Worm (Caenorhabditis elegans) whole organism, L4 larva: ENCODE data around the gene pap-2.
A peak's percentile ranks its signal among the peaks of the same experiment; 100 is the strongest.

Source experiments
- D1046.2 ChIP-seq: fragments of 200-800 bp; sonication (Bioruptor generic); IDR thresholded peaks from 2 replicates; pipeline ENCODE4 v1.3.6; 2022; ENCODE audit warnings: missing genetic modification characterization, missing compliant biosample characterization
- F10B5.3 ChIP-seq: sonication (generic microtip); optimal IDR thresholded peaks from 2 replicates; lab custom pipeline; 2016; ENCODE audit warnings: mild to moderate bottlenecking, missing genetic modification characterization, missing compliant biosample characterization
- F26F4.8 ChIP-seq: fragments of 200-800 bp; sonication (Bioruptor generic); conservative IDR thresholded peaks from 2 replicates; pipeline ENCODE4 v1.3.6; 2022; ENCODE audit warnings: missing genetic modification characterization, missing compliant biosample characterization
- F44E2.7 ChIP-seq: fragments of 200-800 bp; sonication (Bioruptor generic); IDR thresholded peaks from 2 replicates; pipeline ENCODE4 v2.1.2; 2022; ENCODE audit warnings: missing genetic modification characterization, missing compliant biosample characterization
- F49E8.2 ChIP-seq: sonication (generic microtip); optimal IDR thresholded peaks from 2 replicates; lab custom pipeline; 2016; ENCODE audit warnings: missing compliant biosample characterization, mild to moderate bottlenecking, missing genetic modification characterization, borderline replicate concordance
- T20F7.1 ChIP-seq: fragments of 200-800 bp; sonication (Bioruptor generic); optimal IDR thresholded peaks from 2 replicates; lab custom pipeline; 2018; ENCODE audit warnings: mild to moderate bottlenecking, missing genetic modification characterization, missing compliant biosample characterization
- T26A8.4 ChIP-seq: fragments of 200-800 bp; sonication (Bioruptor generic); IDR thresholded peaks from 2 replicates; pipeline ENCODE4 v1.3.6; 2022; ENCODE audit warnings: missing genetic modification characterization, missing compliant biosample characterization
- Y105C5A.15 ChIP-seq: fragments of 200-800 bp; sonication (Bioruptor generic); IDR thresholded peaks from 2 replicates; pipeline ENCODE4 v1.3.6; 2022; ENCODE audit warnings: missing genetic modification characterization, missing compliant biosample characterization
- Y5F2A.4 ChIP-seq: fragments of 200-800 bp; sonication (Bioruptor generic); optimal IDR thresholded peaks from 2 replicates; lab custom pipeline; 2018; ENCODE audit warnings: mild to moderate bottlenecking, missing genetic modification characterization, missing compliant biosample characterization
- ceh-32 ChIP-seq: sonication (generic microtip); optimal IDR thresholded peaks from 2 replicates; lab custom pipeline; 2016; ENCODE audit warnings: mild to moderate bottlenecking, missing genetic modification characterization, missing compliant biosample characterization; ENCODE audit not compliant: poor library complexity
- ceh-44 ChIP-seq: fragments of 200-800 bp; sonication (Bioruptor generic); IDR thresholded peaks from 2 replicates; pipeline ENCODE4 v1.3.6; 2022; ENCODE audit warnings: missing genetic modification reagents, missing genetic modification characterization, missing compliant biosample characterization
- ctbp-1 ChIP-seq: fragments of 200-800 bp; sonication (Bioruptor generic); IDR thresholded peaks from 2 replicates; pipeline ENCODE4 v1.3.6; 2022; ENCODE audit warnings: missing genetic modification reagents, missing genetic modification characterization, missing compliant biosample characterization
- daf-16 ChIP-seq, 3 experiments: sonication (generic microtip); optimal IDR thresholded peaks; 2 replicates each; lab custom pipeline; 2016 to 2017; ENCODE audit warnings: missing genetic modification characterization in 3 of 3, missing genetic modification reagents in 3 of 3, mild to moderate bottlenecking in 2 of 3, missing compliant biosample characterization in 2 of 3, missing biosample characterization in 1 of 3, moderate library complexity in 1 of 3
- daf-8 ChIP-seq: fragments of 200-800 bp; sonication (Bioruptor generic); IDR thresholded peaks from 2 replicates; pipeline ENCODE4 v1.3.6; 2022; ENCODE audit warnings: missing genetic modification characterization, missing compliant biosample characterization
- dmd-6 ChIP-seq: fragments of 200-800 bp; sonication (Bioruptor generic); IDR thresholded peaks from 2 replicates; pipeline ENCODE4 v1.3.6; 2022; ENCODE audit warnings: missing genetic modification reagents, missing genetic modification characterization, missing compliant biosample characterization
- dve-1 ChIP-seq: sonication (generic microtip); optimal IDR thresholded peaks from 2 replicates; lab custom pipeline; 2017; ENCODE audit warnings: antibody characterized with exemption, mild to moderate bottlenecking, missing genetic modification characterization, missing compliant biosample characterization; ENCODE audit not compliant: insufficient read depth
- egl-27 ChIP-seq: sonication (generic microtip); optimal IDR thresholded peaks from 3 replicates; lab custom pipeline; 2017; ENCODE audit warnings: missing biosample characterization, missing genetic modification reagents, missing genetic modification characterization
- fkh-10 ChIP-seq: fragments of 150-350 bp; optimal IDR thresholded peaks from 2 replicates; lab custom pipeline; 2014; ENCODE audit warnings: missing biosample characterization, missing genetic modification reagents, missing genetic modification characterization
- gei-8 ChIP-seq: fragments of 200-800 bp; sonication (Bioruptor generic); optimal IDR thresholded peaks from 2 replicates; lab custom pipeline; 2018; ENCODE audit warnings: mild to moderate bottlenecking, missing genetic modification characterization, missing compliant biosample characterization
- hif-1 ChIP-seq, 2 experiments: sonication (generic microtip); optimal IDR thresholded peaks; 2 replicates each; lab custom pipeline; 2016 to 2017; ENCODE audit warnings: missing compliant biosample characterization in 2 of 2, missing genetic modification characterization in 2 of 2, missing genetic modification reagents in 2 of 2, missing genotype in 2 of 2, mild to moderate bottlenecking in 1 of 2
- hlh-11 ChIP-seq: fragments of 200-800 bp; sonication (Bioruptor generic); optimal IDR thresholded peaks from 2 replicates; lab custom pipeline; 2018; ENCODE audit warnings: mild to moderate bottlenecking, missing genetic modification characterization, missing compliant biosample characterization
- hlh-30 ChIP-seq: sonication (generic microtip); optimal IDR thresholded peaks from 2 replicates; lab custom pipeline; 2017; ENCODE audit warnings: antibody characterized with exemption, mild to moderate bottlenecking, missing genetic modification characterization, missing compliant biosample characterization; ENCODE audit not compliant: insufficient read depth
- jun-1 ChIP-seq: fragments of 150-350 bp; optimal IDR thresholded peaks from 2 replicates; lab custom pipeline; 2014; ENCODE audit warnings: missing biosample characterization, missing genetic modification reagents, missing genetic modification characterization
- lin-1 ChIP-seq: fragments of 200-800 bp; sonication (Bioruptor generic); IDR thresholded peaks from 2 replicates; pipeline ENCODE4 v1.3.6; 2022; ENCODE audit warnings: missing genetic modification reagents, missing genetic modification characterization, missing compliant biosample characterization
- lin-39 ChIP-seq: fragments of 150-350 bp; optimal IDR thresholded peaks from 2 replicates; lab custom pipeline; 2014; ENCODE audit warnings: missing biosample characterization, missing genetic modification reagents, missing genetic modification characterization
- lsy-2 ChIP-seq, 2 experiments: fragments of 150-350 bp in 1 of 2; sonication (generic microtip) in 1 of 2; optimal IDR thresholded peaks; 2 replicates each; lab custom pipeline; 2014 to 2017; ENCODE audit warnings: missing biosample characterization in 2 of 2, missing genetic modification characterization in 2 of 2
- madf-5 ChIP-seq, 2 experiments: fragments of 200-800 bp; sonication (Bioruptor generic); IDR thresholded peaks; 2 replicates each; pipeline ENCODE4 v1.3.6; 2022; ENCODE audit warnings: missing compliant biosample characterization in 2 of 2, missing genetic modification characterization in 2 of 2
- madf-9 ChIP-seq: fragments of 200-800 bp; sonication (Bioruptor generic); conservative IDR thresholded peaks from 2 replicates; pipeline ENCODE4 v1.3.6; 2022; ENCODE audit warnings: missing genetic modification reagents, missing genetic modification characterization, missing compliant biosample characterization
- mdl-1 ChIP-seq, 2 experiments: fragments of 150-350 bp in 1 of 2; sonication (generic microtip) in 1 of 2; optimal IDR thresholded peaks; 2 replicates each; lab custom pipeline; 2014 to 2017; ENCODE audit warnings: missing biosample characterization in 2 of 2, missing genetic modification characterization in 2 of 2
- mdt-29 ChIP-seq: fragments of 200-800 bp; sonication (Bioruptor generic); IDR thresholded peaks from 2 replicates; pipeline ENCODE4 v1.3.6; 2022; ENCODE audit warnings: missing genetic modification reagents, missing genetic modification characterization, missing compliant biosample characterization
- mep-1 ChIP-seq: fragments of 150-350 bp; sonication (generic microtip); optimal IDR thresholded peaks from 3 replicates; lab custom pipeline; 2014; ENCODE audit warnings: missing biosample characterization, missing genetic modification characterization
- mes-2 ChIP-seq: sonication (generic microtip); optimal IDR thresholded peaks from 2 replicates; lab custom pipeline; 2016; ENCODE audit warnings: missing genotype, mild to moderate bottlenecking, missing genetic modification characterization, missing compliant biosample characterization; ENCODE audit not compliant: poor library complexity, severe bottlenecking
- nhr-102 ChIP-seq: sonication (generic microtip); optimal IDR thresholded peaks from 2 replicates; lab custom pipeline; 2016; ENCODE audit warnings: mild to moderate bottlenecking, missing genetic modification characterization, moderate library complexity, missing compliant biosample characterization
- nhr-11 ChIP-seq: fragments of 150-350 bp; optimal IDR thresholded peaks from 2 replicates; lab custom pipeline; 2014; ENCODE audit warnings: missing biosample characterization, missing genetic modification characterization
- nhr-25 ChIP-seq: sonication (generic microtip); optimal IDR thresholded peaks from 2 replicates; lab custom pipeline; 2017; ENCODE audit warnings: missing genetic modification characterization, mild to moderate bottlenecking, missing compliant biosample characterization, antibody characterized with exemption, moderate library complexity, borderline replicate concordance; ENCODE audit not compliant: insufficient read depth
- nhr-28 ChIP-seq: fragments of 150-350 bp; optimal IDR thresholded peaks from 2 replicates; lab custom pipeline; 2014; ENCODE audit warnings: missing biosample characterization, missing genetic modification characterization
- nhr-41 ChIP-seq: fragments of 200-800 bp; sonication (Bioruptor generic); IDR thresholded peaks from 2 replicates; pipeline ENCODE4 v1.3.6; 2022; ENCODE audit warnings: missing genetic modification reagents, missing genetic modification characterization, missing compliant biosample characterization
- nhr-6 ChIP-seq: fragments of 150-350 bp; optimal IDR thresholded peaks from 2 replicates; lab custom pipeline; 2014; ENCODE audit warnings: missing biosample characterization, missing genetic modification characterization
- pha-4 ChIP-seq, 2 experiments: fragments of 150-350 bp in 1 of 2; fragments of 200-800 bp in 1 of 2; sonication (Bioruptor generic) in 1 of 2; IDR thresholded peaks in 1 of 2; optimal IDR thresholded peaks in 1 of 2; 2 replicates each; pipeline versions ENCODE4 v1.3.6 to Lab custom; 2014 to 2022; ENCODE audit warnings: missing genetic modification characterization in 2 of 2, missing genetic modification reagents in 2 of 2, missing biosample characterization in 1 of 2, missing compliant biosample characterization in 1 of 2
- sdz-12 ChIP-seq: fragments of 200-800 bp; sonication (Bioruptor generic); optimal IDR thresholded peaks from 2 replicates; lab custom pipeline; 2018; ENCODE audit warnings: mild to moderate bottlenecking, missing genetic modification characterization, missing compliant biosample characterization
- set-16 ChIP-seq: fragments of 200-800 bp; sonication (Bioruptor generic); IDR thresholded peaks from 2 replicates; pipeline ENCODE4 v1.3.6; 2022; ENCODE audit warnings: missing genetic modification reagents, missing genetic modification characterization, missing compliant biosample characterization
- snpc-1.2 ChIP-seq: fragments of 200-800 bp; sonication (Bioruptor generic); IDR thresholded peaks from 2 replicates; pipeline ENCODE4 v1.3.6; 2022; ENCODE audit warnings: missing genetic modification reagents, missing genetic modification characterization, missing compliant biosample characterization
- snpc-4 ChIP-seq: fragments of 150-350 bp; optimal IDR thresholded peaks from 2 replicates; lab custom pipeline; 2014; ENCODE audit warnings: missing biosample characterization, missing genetic modification characterization
- tra-1 ChIP-seq: fragments of 200-800 bp; sonication (Bioruptor generic); IDR thresholded peaks from 2 replicates; pipeline ENCODE4 v1.3.6; 2022; ENCODE audit warnings: missing genetic modification reagents, missing genetic modification characterization, missing compliant biosample characterization
- unc-130 ChIP-seq: sonication (generic microtip); optimal IDR thresholded peaks from 2 replicates; lab custom pipeline; 2016; ENCODE audit warnings: missing genetic modification reagents, missing genetic modification characterization, missing compliant biosample characterization
- unc-62 ChIP-seq, 3 experiments: fragments of 150-350 bp in 1 of 3; sonication (generic microtip); optimal IDR thresholded peaks in 2 of 3; peaks in 1 of 3; 1 replicate in 1 of 3; 2 replicates in 2 of 3; lab custom pipeline; 2014 to 2017; ENCODE audit warnings: missing biosample characterization in 3 of 3, missing genetic modification characterization in 3 of 3, missing genetic modification reagents in 3 of 3, missing genotype in 1 of 3
- zfp-2 ChIP-seq: sonication (generic microtip); optimal IDR thresholded peaks from 2 replicates; lab custom pipeline; 2016; ENCODE audit warnings: mild to moderate bottlenecking, missing genetic modification characterization, missing compliant biosample characterization

The pap-2 gene

ce11 chrII:9621913-9622348 is 12.7 kb upstream of the pap-2 start:
- TF ChIP-seq mdl-1 (tag; optimal IDR thresholded peaks at IDR 0.05; lab: Kevin White, UChicago) (peak in 1 of 2 experiments; percentile 68), Y105C5A.15 (GFP tag; lab: Robert Waterston, UW) (no peak), nhr-6 (tag; lab: Kevin White, UChicago) (no peak), ceh-32 (tag; lab: Kevin White, UChicago) (no peak), unc-62 (GFP tag; optimal IDR thresholded peaks at IDR 0.05 in 1 of 2; lab: Kevin White, UChicago) (peak in 1 of 2 experiments; percentile 61), unc-62 (tag; optimal IDR thresholded peaks at IDR 0.05; lab: Kevin White, UChicago) (no peak), T20F7.1 (GFP tag; lab: Kevin White, UChicago) (peak; percentile 56), fkh-10 (GFP tag; lab: Kevin White, UChicago) (no peak), unc-130 (GFP tag; lab: Kevin White, UChicago) (no peak), snpc-4 (tag; lab: Kevin White, UChicago) (no peak), mep-1 (tag; lab: Kevin White, UChicago) (peak; percentile 39), lin-1 (peak; percentile 28; the same call in 1 of the 2 replicates), egl-27 (tag; lab: Kevin White, UChicago) (no peak), daf-8 (GFP tag; lab: Robert Waterston, UW) (no peak), tra-1 (GFP tag; lab: Robert Waterston, UW) (peak; percentile 52), nhr-11 (tag; lab: Kevin White, UChicago) (peak; percentile 22), set-16 (GFP tag; lab: Robert Waterston, UW) (no peak), madf-9 (GFP tag; lab: Robert Waterston, UW) (no peak), gei-8 (GFP tag; lab: Kevin White, UChicago) (no peak), Y5F2A.4 (no peak), F10B5.3 (tag; lab: Kevin White, UChicago) (no peak), pha-4 (GFP tag; IDR thresholded peaks at IDR 0.05; lab: Robert Waterston, UW) (peak; percentile 17; the same call in 1 of the 2 replicates), pha-4 (tag; optimal IDR thresholded peaks at IDR 0.05; lab: Kevin White, UChicago) (peak; percentile 59), lin-39 (no peak), dve-1 (peak; percentile 63), hlh-11 (tag; lab: Kevin White, UChicago) (peak; percentile 73), nhr-28 (tag; lab: Kevin White, UChicago) (peak; percentile 61), D1046.2 (GFP tag; lab: Robert Waterston, UW) (no peak), F26F4.8 (GFP tag; lab: Robert Waterston, UW) (no peak), F49E8.2 (tag; lab: Kevin White, UChicago) (no peak), nhr-102 (tag; lab: Kevin White, UChicago) (peak; percentile 1), daf-16 (GFP tag; optimal IDR thresholded peaks at IDR 0.05; lab: Kevin White, UChicago) (peak in 1 of 2 experiments; percentile 34), daf-16 (tag; optimal IDR thresholded peaks at IDR 0.05; lab: Kevin White, UChicago) (peak; percentile 29), hlh-30 (tag; lab: Kevin White, UChicago) (peak; percentile 92), ceh-44 (no peak), dmd-6 (GFP tag; lab: Robert Waterston, UW) (peak; percentile 76), hif-1 (tag; optimal IDR thresholded peaks at IDR 0.05; lab: Kevin White, UChicago) (peak in 1 of 2 experiments; percentile 12), snpc-1.2 (GFP tag; lab: Robert Waterston, UW) (0 out of 2 replicates have a peak, but pooled peaks have one; percentile 27), mes-2 (tag; lab: Kevin White, UChicago) (peak; percentile 12), mdt-29 (GFP tag; lab: Robert Waterston, UW) (no peak)

- TF ChIP-seq T26A8.4 (GFP tag; lab: Robert Waterston, UW) (no peak), madf-5 (GFP tag; IDR thresholded peaks at IDR 0.05; lab: Robert Waterston, UW) (no peak), jun-1 (tag; lab: Kevin White, UChicago) (no peak), sdz-12 (no peak), nhr-41 (GFP tag; lab: Robert Waterston, UW) (no peak), ctbp-1 (GFP tag; lab: Robert Waterston, UW) (no peak), dmd-6 (GFP tag; lab: Robert Waterston, UW) (peak; percentile 16; the same call in 1 of the 2 replicates), nhr-25 (tag; lab: Kevin White, UChicago) (no peak), ceh-44 (no peak), F44E2.7 (GFP tag; lab: Robert Waterston, UW) (no peak), tra-1 (GFP tag; lab: Robert Waterston, UW) (no peak), hlh-11 (tag; lab: Kevin White, UChicago) (peak; percentile 60), mes-2 (tag; lab: Kevin White, UChicago) (no peak), zfp-2 (tag; lab: Kevin White, UChicago) (no peak), lsy-2 (tag; optimal IDR thresholded peaks at IDR 0.05; lab: Kevin White, UChicago) (no peak)
These were observed 11.9 kb upstream of the pap-2 start for ce11 chrII:9621121-9621520.
